Fruit fly (Drosophila melanogaster) whole organism, wandering third instar larva: Measurements from ENCODE around the gene Ykt6.

Experiments used
- CG32264 ChIP-seq: fragments of 200-800 bp; sonication (Bioruptor generic); optimal IDR thresholded peaks from 2 replicates; lab custom pipeline; 2016; ENCODE audit warnings: missing biosample characterization, missing genetic modification characterization
- CrebA ChIP-seq: fragments of 200-800 bp; sonication (Bioruptor generic); optimal IDR thresholded peaks from 2 replicates; lab custom pipeline; 2016; ENCODE audit warnings: missing biosample characterization, mild to moderate bottlenecking, missing genetic modification characterization, borderline replicate concordance
- Dfd ChIP-seq: fragments of >200 bp; optimal IDR thresholded peaks from 2 replicates; lab custom pipeline; 2017; ENCODE audit warnings: missing biosample characterization, missing genetic modification characterization
- Dif ChIP-seq: fragments of 200-275, 200-300 bp; sonication (Bioruptor generic); optimal IDR thresholded peaks from 2 replicates; lab custom pipeline; 2018; ENCODE audit warnings: missing biosample characterization, missing genetic modification characterization; ENCODE audit not compliant: partially characterized antibody
- GATAd ChIP-seq: sonication (Bioruptor generic); optimal IDR thresholded peaks from 2 replicates; lab custom pipeline; 2016; ENCODE audit warnings: missing biosample characterization, missing genetic modification characterization
- HLH106 ChIP-seq: fragments of 200-800 bp; optimal IDR thresholded peaks from 3 replicates; lab custom pipeline; 2019; ENCODE audit warnings: missing biosample characterization, mild to moderate bottlenecking, missing genetic modification characterization, moderate library complexity
- Hnf4 ChIP-seq: fragments of 200-800 bp; sonication (Bioruptor generic); optimal IDR thresholded peaks from 2 replicates; lab custom pipeline; 2016; ENCODE audit warnings: missing biosample characterization, mild to moderate bottlenecking, missing genetic modification characterization
- Hr78 ChIP-seq: fragments of >200 bp; optimal IDR thresholded peaks from 2 replicates; lab custom pipeline; 2017; ENCODE audit warnings: missing biosample characterization, missing genetic modification characterization
- Hr83 ChIP-seq: fragments of 200-300 bp; sonication (Bioruptor generic); optimal IDR thresholded peaks from 2 replicates; lab custom pipeline; 2016; ENCODE audit warnings: missing biosample characterization, mild to moderate bottlenecking, missing genetic modification characterization, moderate library complexity; ENCODE audit not compliant: poor library complexity, severe bottlenecking
- Jra ChIP-seq: sonication (Bioruptor generic); optimal IDR thresholded peaks from 2 replicates; lab custom pipeline; 2016; ENCODE audit warnings: missing biosample characterization, missing genetic modification characterization
- Mio ChIP-seq: sonication (Bioruptor generic); optimal IDR thresholded peaks from 2 replicates; lab custom pipeline; 2016; ENCODE audit warnings: missing biosample characterization, missing genetic modification characterization
- Myc ChIP-seq: fragments of >200 bp; optimal IDR thresholded peaks from 2 replicates; lab custom pipeline; 2017
- N ChIP-seq: fragments of >200 bp; optimal IDR thresholded peaks from 2 replicates; lab custom pipeline; 2018; ENCODE audit warnings: missing biosample characterization, missing external identifiers, missing genetic modification characterization
- OdsH ChIP-seq: fragments of 200-800 bp; sonication (Bioruptor generic); optimal IDR thresholded peaks from 2 replicates; lab custom pipeline; 2016; ENCODE audit warnings: missing biosample characterization, mild to moderate bottlenecking, missing genetic modification characterization
- Rel ChIP-seq, 2 experiments: fragments of 200-800 bp; sonication (Bioruptor generic) in 1 of 2; optimal IDR thresholded peaks; 2 replicates in 1 of 2; 3 replicates in 1 of 2; lab custom pipeline; 2016 to 2019; ENCODE audit warnings: mild to moderate bottlenecking in 2 of 2, missing biosample characterization in 2 of 2, missing genetic modification characterization in 2 of 2, moderate library complexity in 1 of 2
- Sp1 ChIP-seq: fragments of 200-800 bp; sonication (Bioruptor generic); optimal IDR thresholded peaks from 3 replicates; lab custom pipeline; 2019; ENCODE audit warnings: missing biosample characterization, mild to moderate bottlenecking, missing genetic modification characterization, moderate library complexity
- Vsx2 ChIP-seq: fragments of 200-300, 225-300 bp; sonication (Bioruptor generic); optimal IDR thresholded peaks from 2 replicates; lab custom pipeline; 2018; ENCODE audit warnings: missing biosample characterization, missing genetic modification characterization; ENCODE audit not compliant: partially characterized antibody
- br ChIP-seq: fragments of 200-800 bp; sonication (Bioruptor generic); optimal IDR thresholded peaks from 2 replicates; lab custom pipeline; 2016; ENCODE audit warnings: missing biosample characterization, missing genetic modification characterization
- brk ChIP-seq: fragments of 200-800 bp; sonication (Bioruptor generic); optimal IDR thresholded peaks from 2 replicates; lab custom pipeline; 2016; ENCODE audit warnings: missing biosample characterization, mild to moderate bottlenecking, missing genetic modification characterization
- dl ChIP-seq, 2 experiments: fragments of 175-275, 200-275 bp in 1 of 2; fragments of 200-275 bp in 1 of 2; sonication (Bioruptor generic); optimal IDR thresholded peaks; lab custom pipeline; 2018; ENCODE audit warnings: mild to moderate bottlenecking in 2 of 2, missing biosample characterization in 2 of 2, missing genetic modification characterization in 2 of 2, moderate library complexity in 2 of 2; ENCODE audit not compliant: partially characterized antibody in 2 of 2, insufficient read depth in 1 of 2
- dmrt93B ChIP-seq: fragments of 200-800 bp; sonication (Bioruptor generic); optimal IDR thresholded peaks from 2 replicates; lab custom pipeline; 2018; ENCODE audit warnings: missing biosample characterization, mild to moderate bottlenecking, missing genetic modification characterization
- dsf ChIP-seq: sonication (Bioruptor generic); optimal IDR thresholded peaks from 2 replicates; lab custom pipeline; 2016; ENCODE audit warnings: missing biosample characterization, missing genetic modification characterization, borderline replicate concordance
- ey ChIP-seq: fragments of 200-800 bp; sonication (Bioruptor generic); optimal IDR thresholded peaks from 2 replicates; lab custom pipeline; 2016; ENCODE audit warnings: missing biosample characterization, missing genetic modification characterization
- foxo ChIP-seq, 2 experiments: fragments of 200-800 bp; sonication (Bioruptor generic); optimal IDR thresholded peaks; 2 replicates in 1 of 2; 3 replicates in 1 of 2; lab custom pipeline; 2016 to 2017; ENCODE audit warnings: missing biosample characterization in 2 of 2, missing genetic modification characterization in 2 of 2
- fru ChIP-seq: fragments of 200-800 bp; sonication (Bioruptor generic); optimal IDR thresholded peaks from 3 replicates; lab custom pipeline; 2016; ENCODE audit warnings: missing biosample characterization, mild to moderate bottlenecking, missing genetic modification characterization
- h ChIP-seq: fragments of 200-800 bp; sonication (Bioruptor generic); optimal IDR thresholded peaks from 3 replicates; lab custom pipeline; 2016; ENCODE audit warnings: missing biosample characterization, mild to moderate bottlenecking, missing genetic modification characterization
- lola ChIP-seq: fragments of >200 bp; optimal IDR thresholded peaks from 2 replicates; lab custom pipeline; 2017; ENCODE audit warnings: missing biosample characterization, missing genetic modification characterization
- pan ChIP-seq: fragments of >200 bp; optimal IDR thresholded peaks from 2 replicates; lab custom pipeline; 2017
- psq ChIP-seq: fragments of 200-800 bp; sonication (Bioruptor generic); optimal IDR thresholded peaks from 3 replicates; lab custom pipeline; 2017; ENCODE audit warnings: missing biosample characterization, mild to moderate bottlenecking, missing genetic modification characterization, moderate library complexity
- rgr ChIP-seq: fragments of 200-800 bp; sonication (Bioruptor generic); optimal IDR thresholded peaks from 3 replicates; lab custom pipeline; 2016; ENCODE audit warnings: missing biosample characterization, mild to moderate bottlenecking, missing genetic modification characterization
- sage ChIP-seq: fragments of 200-800 bp; sonication (Bioruptor generic); optimal IDR thresholded peaks from 2 replicates; lab custom pipeline; 2016; ENCODE audit warnings: missing biosample characterization, mild to moderate bottlenecking, missing genetic modification characterization
- sv ChIP-seq: fragments of 200-800 bp; sonication (Bioruptor generic); optimal IDR thresholded peaks from 3 replicates; lab custom pipeline; 2016; ENCODE audit warnings: missing biosample characterization, missing genetic modification characterization
- tai ChIP-seq: sonication (Bioruptor generic); optimal IDR thresholded peaks from 2 replicates; lab custom pipeline; 2016; ENCODE audit warnings: missing biosample characterization, missing genetic modification characterization
- usp ChIP-seq: fragments of >200 bp; optimal IDR thresholded peaks from 2 replicates; lab custom pipeline; 2017; ENCODE audit warnings: missing biosample characterization, missing genetic modification characterization
- woc ChIP-seq: sonication (Bioruptor generic); optimal IDR thresholded peaks from 2 replicates; lab custom pipeline; 2016; ENCODE audit warnings: missing biosample characterization, mild to moderate bottlenecking, missing genetic modification characterization

The Ykt6 gene

DNA sequence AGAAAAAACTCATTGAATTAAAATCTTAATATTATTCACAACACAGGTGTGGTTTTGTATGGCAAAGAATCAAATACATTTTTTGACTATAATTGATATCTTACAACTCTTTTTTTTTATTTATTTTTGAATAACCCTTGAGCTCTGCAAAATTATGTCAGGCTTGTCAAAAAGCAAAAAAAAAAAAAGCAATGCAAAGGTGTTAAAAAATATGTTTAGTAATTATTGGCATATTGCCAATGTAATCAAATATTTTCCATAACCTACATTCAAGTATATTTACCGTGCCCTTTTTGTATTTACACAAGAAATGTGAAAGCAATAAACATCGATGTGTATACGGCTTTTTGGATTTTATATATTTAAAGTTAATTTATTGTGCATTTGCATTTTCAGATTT is 46.1 kb upstream of the Ykt6 start, which contains the start of gene Ir7c:
Ir7c (plus strand) TSS at position 301 of the 400 bp plus-strand sequence.
- TF ChIP-seq Sp1 (GFP tag; lab: Kevin White, UChicago) (no peak), Myc (lab: Kevin White, UChicago) (no peak), dsf (GFP tag; lab: Kevin White, UChicago) (no peak), HLH106 (tag; lab: Kevin White, UChicago) (no peak), lola (GFP tag; lab: Kevin White, UChicago) (no peak), dmrt93B (GFP tag; lab: Kevin White, UChicago) (no peak), dl (GFP tag; optimal IDR thresholded peaks at IDR 0.05; lab: Kevin White, UChicago; ENCODE audit: insufficient read depth in 1 of 2, partially characterized antibody in 2 of 2) (no peak), OdsH (no peak), Hr83 (no peak), Hnf4 (GFP tag; lab: Kevin White, UChicago) (no peak), N (GFP tag; lab: Kevin White, UChicago) (no peak), CG32264 (GFP tag; lab: Kevin White, UChicago) (no peak), brk (GFP tag; lab: Kevin White, UChicago) (no peak), CrebA (no peak), Rel (GFP tag; optimal IDR thresholded peaks at IDR 0.05; lab: Kevin White, UChicago) (no peak), Rel (tag; optimal IDR thresholded peaks at IDR 0.05; lab: Kevin White, UChicago) (no peak)

dm6 chrX:7878736-7879135 is 41.5 kb upstream of the Ykt6 start, which contains the start of gene Ir7d:
Gene Ir7d (minus strand): TSS chrX:7878836.
- TF ChIP-seq psq (GFP tag; lab: Kevin White, UChicago), result no peak
- no peak for TF ChIP-seq br
- TF ChIP-seq Hnf4 (GFP tag; lab: Kevin White, UChicago), result no peak
- TF ChIP-seq, all 38 proteins: peak for 0

dm6 chrX:7881579-7881978 is 38.6 kb upstream of the Ykt6 start, which contains the start of gene Ir7e:
Gene Ir7e (minus strand): TSS chrX:7881679.
- no peak for TF ChIP-seq Hr83
- TF ChIP-seq rgr (GFP tag; lab: Kevin White, UChicago), result no peak
- TF ChIP-seq sage (GFP tag; lab: Kevin White, UChicago), result no peak

DNA sequence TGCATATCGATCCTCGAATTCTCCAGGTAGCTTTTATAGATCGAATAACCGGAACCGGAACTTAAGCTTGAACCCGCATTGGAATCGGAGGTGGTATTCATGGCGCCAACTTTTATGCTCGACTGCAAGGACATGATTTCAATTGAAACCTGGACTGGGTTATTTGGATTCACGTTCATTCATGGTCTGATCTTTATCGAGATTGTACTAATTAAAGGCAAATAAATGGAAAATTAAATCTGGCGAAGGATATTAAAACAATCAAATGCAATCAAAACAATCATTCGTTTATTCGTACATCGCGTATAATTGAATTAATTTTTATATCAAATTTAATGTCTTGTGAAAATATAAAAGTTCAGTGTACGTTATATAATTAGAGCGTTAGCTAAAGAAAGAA is 36.3 kb upstream of the Ykt6 start, which contains the start of gene Ir7f:
Ir7f (minus strand) TSS at position 101 of the 400 bp plus-strand sequence.
- TF ChIP-seq Dif (GFP tag; lab: Kevin White, UChicago) (no peak), Dfd (GFP tag; lab: Kevin White, UChicago) (no peak), Mio (no peak), sage (GFP tag; lab: Kevin White, UChicago) (no peak), br (no peak), CrebA (no peak)

dm6 chrX:7884360-7884759 is 35.8 kb upstream of the Ykt6 start, which contains the start of gene Ir7g:
Gene Ir7g (plus strand): TSS chrX:7884660.
- TF ChIP-seq CG32264 (GFP tag; lab: Kevin White, UChicago) (no peak), Myc (lab: Kevin White, UChicago) (no peak), tai (GFP tag; lab: Kevin White, UChicago) (no peak), Hr78 (GFP tag; lab: Kevin White, UChicago) (no peak), Hr83 (no peak), CrebA (no peak), OdsH (no peak), dsf (GFP tag; lab: Kevin White, UChicago) (no peak), rgr (GFP tag; lab: Kevin White, UChicago) (no peak), Mio (no peak)

DNA sequence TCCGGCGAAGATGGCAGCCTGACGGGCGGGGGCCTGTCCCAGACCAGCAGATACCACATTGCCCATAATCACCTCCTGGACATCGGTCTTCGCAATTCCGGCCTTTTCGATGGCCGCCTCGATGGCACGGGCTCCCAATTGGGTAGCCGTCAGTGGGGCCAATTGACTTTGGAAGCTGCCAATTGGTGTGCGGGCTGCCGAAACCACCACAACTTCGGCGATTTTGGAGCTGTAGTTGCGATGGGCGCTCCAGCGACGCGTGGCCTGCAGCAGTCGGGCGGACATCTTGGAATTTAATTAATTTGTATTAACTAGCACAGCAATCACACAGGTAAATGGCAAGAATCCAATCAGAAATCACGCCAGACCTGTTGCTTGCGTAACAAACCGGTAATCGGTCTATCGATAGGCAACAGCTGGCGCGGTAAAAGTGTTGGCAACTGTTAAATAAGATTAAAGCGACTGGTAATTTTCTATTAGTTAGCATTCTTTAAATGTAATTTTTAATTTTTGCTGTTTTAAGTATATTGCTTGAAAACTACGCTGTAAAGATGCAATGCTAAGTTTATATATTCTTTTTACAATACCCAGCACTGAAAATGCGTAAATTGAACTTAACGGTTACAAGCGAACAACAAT is 31.7 kb upstream of the Ykt6 start, which contains the start of gene Acat1:
Acat1 (minus strand) TSS at position 400 of the 639 bp plus-strand sequence.
- TF ChIP-seq Dfd (GFP tag; lab: Kevin White, UChicago) (no peak), CrebA (no peak), brk (GFP tag; lab: Kevin White, UChicago) (no peak), Rel (GFP tag; optimal IDR thresholded peaks at IDR 0.05; lab: Kevin White, UChicago) (no peak), Rel (tag; optimal IDR thresholded peaks at IDR 0.05; lab: Kevin White, UChicago) (no peak), ey (GFP tag; lab: Kevin White, UChicago) (peak; percentile 83), Dif (GFP tag; lab: Kevin White, UChicago) (no peak), foxo (GFP tag; optimal IDR thresholded peaks at IDR 0.05; lab: Kevin White, UChicago) (peak in 1 of 2 experiments; percentile 90), br (peak; percentile 83), GATAd (peak; percentile 52), dsf (GFP tag; lab: Kevin White, UChicago) (peak; percentile 58), pan (lab: Kevin White, UChicago) (no peak), CG32264 (GFP tag; lab: Kevin White, UChicago) (peak; percentile 59), Hr83 (peak; percentile 39), Jra (GFP tag; lab: Kevin White, UChicago) (peak; percentile 86), HLH106 (tag; lab: Kevin White, UChicago) (peak; percentile 69), dl (GFP tag; optimal IDR thresholded peaks at IDR 0.05; lab: Kevin White, UChicago; ENCODE audit: insufficient read depth in 1 of 2, partially characterized antibody in 2 of 2) (no peak), sv (peak; percentile 34), N (GFP tag; lab: Kevin White, UChicago) (no peak), rgr (GFP tag; lab: Kevin White, UChicago) (peak; percentile 89), usp (GFP tag; lab: Kevin White, UChicago) (no peak), woc (GFP tag; lab: Kevin White, UChicago) (peak; percentile 58), h (peak; percentile 89), Vsx2 (no peak), fru (GFP tag; lab: Kevin White, UChicago) (peak; percentile 87)
